Worm (Caenorhabditis elegans): ENCODE data around the gene sprr-1.

DNA sequence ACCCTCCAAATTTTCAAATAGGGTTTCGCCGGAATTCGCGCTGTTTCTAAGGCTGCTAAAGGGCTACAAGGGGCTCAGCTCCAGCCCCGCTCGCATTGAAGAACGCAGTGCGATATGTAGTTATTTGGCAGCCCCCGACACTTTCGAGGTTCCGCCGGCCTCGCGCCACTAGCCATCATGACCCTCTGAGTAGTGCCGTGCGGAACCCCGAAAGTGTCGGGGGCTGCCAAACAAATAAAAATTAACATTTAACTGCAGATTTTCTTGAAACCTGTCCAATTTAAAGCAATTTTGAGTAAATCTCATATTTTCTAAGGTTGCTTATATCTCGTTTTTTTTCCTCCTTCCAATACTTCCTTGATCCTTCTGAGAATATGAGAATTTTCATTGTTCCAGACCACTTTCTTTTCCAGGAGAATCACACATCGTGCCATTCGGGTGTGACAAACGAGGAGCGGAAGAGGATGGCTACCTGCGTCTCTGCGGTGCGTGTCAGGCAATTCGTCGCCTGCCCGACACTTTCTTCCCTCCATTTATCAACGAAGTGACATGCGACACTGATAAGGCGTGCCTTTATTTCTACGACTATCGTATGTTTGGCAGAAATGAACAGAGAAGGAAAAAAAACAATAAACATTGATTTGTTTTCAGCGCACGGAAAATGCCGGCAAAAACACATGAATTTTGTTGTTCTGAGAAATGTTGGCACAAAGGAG lies 42.2 kb upstream of the sprr-1 start:
- TF ChIP-seq ztf-11 (tag; optimal IDR thresholded peaks at IDR 0.05) (no peak), nhr-77 (tag; optimal IDR thresholded peaks at IDR 0.05) (no peak), zag-1 (tag; optimal IDR thresholded peaks at IDR 0.05) (no peak), ztf-4 (tag; optimal IDR thresholded peaks at IDR 0.05) (no peak), elt-3 (tag; optimal IDR thresholded peaks at IDR 0.05) (peak in 2 of 6 experiments; percentile 17 to 25), unc-62 (GFP tag; optimal IDR thresholded peaks at IDR 0.05) (no peak), pqm-1 (tag; optimal IDR thresholded peaks at IDR 0.05) (no peak), mef-2 (tag; optimal IDR thresholded peaks at IDR 0.05) (no peak), nhr-19 (GFP tag; conservative IDR thresholded peaks at IDR 0.05) (no peak), nhr-12 (tag; optimal IDR thresholded peaks at IDR 0.05) (no peak)

All from whole organism, L1 larva.